Worm (Caenorhabditis elegans): ENCODE data around the gene srh-111.

DNA sequence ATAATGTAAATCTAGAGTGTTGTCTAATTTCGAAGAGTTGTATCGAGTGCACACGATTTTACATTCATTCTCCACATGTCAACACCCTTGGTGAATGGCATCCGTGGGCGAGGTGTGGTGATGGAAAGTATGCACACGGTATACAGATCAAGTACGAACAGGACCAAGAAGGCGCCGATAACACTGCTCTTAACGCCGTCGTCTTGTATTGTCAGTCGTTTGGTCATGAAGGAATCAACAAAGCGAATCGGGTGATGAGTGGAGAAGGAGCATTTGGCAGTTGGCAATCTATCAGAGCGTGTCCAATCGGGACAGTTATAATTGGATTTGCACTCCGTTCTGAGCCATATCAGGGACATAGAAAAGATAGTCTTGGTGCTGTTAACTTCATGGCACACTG, 48.2 kb upstream of the srh-111 start:
- no peak for TF ChIP-seq nhr-85 (tag)
- no peak for TF ChIP-seq zag-1 (tag; optimal IDR thresholded peaks at IDR 0.05)
- no peak for TF ChIP-seq aly-2 (tag; optimal IDR thresholded peaks at IDR 0.05)
- TF ChIP-seq snpc-4 (tag; optimal IDR thresholded peaks at IDR 0.05), result no peak
